Worm (Caenorhabditis elegans) whole organism, L4 larva: ENCODE measurements around the gene egl-13.

ENCODE experiments used
- ceh-82 ChIP-seq: sonication (generic microtip); optimal IDR thresholded peaks from 2 replicates; lab custom pipeline; 2017; ENCODE audit warnings: missing biosample characterization, missing genetic modification characterization
- mep-1 ChIP-seq: fragments of 150-350 bp; sonication (generic microtip); optimal IDR thresholded peaks from 3 replicates; lab custom pipeline; 2014; ENCODE audit warnings: missing biosample characterization, missing genetic modification characterization
- unc-39 ChIP-seq: sonication (generic microtip); optimal IDR thresholded peaks from 2 replicates; lab custom pipeline; 2017; ENCODE audit warnings: missing biosample characterization, missing genetic modification characterization
- unc-62 ChIP-seq, 3 experiments: fragments of 150-350 bp in 1 of 3; sonication (generic microtip); optimal IDR thresholded peaks in 2 of 3; peaks in 1 of 3; 1 replicate in 1 of 3; 2 replicates in 2 of 3; lab custom pipeline; 2014 to 2017; ENCODE audit warnings: missing biosample characterization in 3 of 3, missing genetic modification characterization in 3 of 3, missing genetic modification reagents in 3 of 3, missing genotype in 1 of 3

- TF ChIP-seq ceh-82 (tag; lab: Kevin White, UChicago) (no peak), unc-39 (tag; lab: Kevin White, UChicago) (no peak), mep-1 (no peak), unc-62 (GFP tag; optimal IDR thresholded peaks at IDR 0.05 in 1 of 2; lab: Kevin White, UChicago) (peak in 1 of 2 experiments; percentile 20), unc-62 (tag; optimal IDR thresholded peaks at IDR 0.05; lab: Kevin White, UChicago) (no peak)
Observed at ce11 chrX:5631008-5631407, 32.6 kb upstream of the egl-13 start.
